Fruit fly (Drosophila melanogaster) whole organism, embryonic: Measurements from ENCODE around the gene CG1847.
A peak's percentile ranks its signal among the peaks of the same experiment; 100 is the strongest.

Experiments
- CG12942 ChIP-seq: fragments of 200-800 bp; sonication (Bioruptor generic); optimal IDR thresholded peaks from 3 replicates; lab custom pipeline; 2016; ENCODE audit warnings: missing biosample characterization, missing genetic modification characterization
- CG13424 ChIP-seq: fragments of 200-800 bp; sonication (Bioruptor generic); optimal IDR thresholded peaks from 2 replicates; lab custom pipeline; 2019; ENCODE audit warnings: missing biosample characterization, mild to moderate bottlenecking, missing genetic modification characterization, moderate library complexity
- CG13894 ChIP-seq: fragments of 200-800 bp; sonication (Bioruptor generic); optimal IDR thresholded peaks from 3 replicates; lab custom pipeline; 2018; ENCODE audit warnings: missing biosample characterization, mild to moderate bottlenecking, missing genetic modification characterization, moderate library complexity
- CG14014 ChIP-seq: fragments of 200-800 bp; sonication (Bioruptor generic); IDR thresholded peaks from 2 replicates; pipeline ENCODE4 v1.3.6; 2022; ENCODE audit warnings: missing biosample characterization, missing genetic modification characterization
- CG15601 ChIP-seq: fragments of 200-800 bp; sonication (Bioruptor generic); optimal IDR thresholded peaks from 3 replicates; lab custom pipeline; 2019; ENCODE audit warnings: missing biosample characterization, mild to moderate bottlenecking, missing genetic modification characterization, moderate library complexity
- CG15696 ChIP-seq: fragments of 200-800 bp; sonication (Bioruptor generic); optimal IDR thresholded peaks from 2 replicates; lab custom pipeline; 2019; ENCODE audit warnings: missing biosample characterization, mild to moderate bottlenecking, missing genetic modification characterization, moderate library complexity
- CG18764 ChIP-seq: fragments of 200-800 bp; sonication (Bioruptor generic); optimal IDR thresholded peaks from 3 replicates; lab custom pipeline; 2016; ENCODE audit warnings: missing biosample characterization, missing genetic modification characterization
- CG2889 ChIP-seq: fragments of 200-800 bp; sonication (Bioruptor generic); IDR thresholded peaks from 3 replicates; pipeline ENCODE4 v1.3.6; 2022; ENCODE audit warnings: missing biosample characterization, missing genetic modification characterization
- CG31224 ChIP-seq: fragments of 200-800 bp; sonication (Bioruptor generic); IDR thresholded peaks from 2 replicates; pipeline ENCODE4 v1.3.6; 2022; ENCODE audit warnings: missing biosample characterization, missing genetic modification characterization
- CG3726 ChIP-seq: fragments of 200-800 bp; sonication (Bioruptor generic); IDR thresholded peaks from 3 replicates; pipeline ENCODE4, ENCODE4 v1.3.6; 2022; ENCODE audit warnings: missing biosample characterization, missing genetic modification characterization
- CG4730 ChIP-seq: fragments of 200-800 bp; sonication (Bioruptor generic); IDR thresholded peaks from 2 replicates; pipeline ENCODE4 v1.3.6; 2022; ENCODE audit warnings: missing biosample characterization, missing genetic modification characterization
- CG7271 ChIP-seq: fragments of 200-800 bp; sonication (Bioruptor generic); optimal IDR thresholded peaks from 2 replicates; lab custom pipeline; 2018; ENCODE audit warnings: missing biosample characterization, mild to moderate bottlenecking, missing genetic modification characterization, moderate library complexity
- CG7357 ChIP-seq: fragments of 200-800 bp; sonication (Bioruptor generic); IDR thresholded peaks from 3 replicates; pipeline ENCODE4 v1.3.6; 2022; ENCODE audit warnings: missing biosample characterization, missing genetic modification characterization
- CG8388 ChIP-seq: fragments of 200-800 bp; sonication (Bioruptor generic); optimal IDR thresholded peaks from 2 replicates; lab custom pipeline; 2019; ENCODE audit warnings: missing biosample characterization, mild to moderate bottlenecking, missing genetic modification characterization, moderate library complexity
- CG8924 ChIP-seq: fragments of 200-800 bp; optimal IDR thresholded peaks from 3 replicates; lab custom pipeline; 2019; ENCODE audit warnings: missing biosample characterization, mild to moderate bottlenecking, missing genetic modification characterization, moderate library complexity
- CG9876 ChIP-seq: fragments of 200-800 bp; sonication (Bioruptor generic); optimal IDR thresholded peaks from 2 replicates; lab custom pipeline; 2016; ENCODE audit warnings: missing biosample characterization, missing genetic modification characterization
- Camta ChIP-seq: fragments of 200-800 bp; sonication (Bioruptor generic); optimal IDR thresholded peaks from 2 replicates; lab custom pipeline; 2016; ENCODE audit warnings: missing biosample characterization, missing genetic modification characterization
- Chrac-16 ChIP-seq: fragments of 200-800 bp; sonication (Bioruptor generic); optimal IDR thresholded peaks from 3 replicates; lab custom pipeline; 2016; ENCODE audit warnings: missing biosample characterization, missing genetic modification characterization
- Dek ChIP-seq: fragments of 200-800 bp; sonication (Bioruptor generic); optimal IDR thresholded peaks from 3 replicates; lab custom pipeline; 2019; ENCODE audit warnings: missing biosample characterization, mild to moderate bottlenecking, missing genetic modification characterization, moderate library complexity
- Dll ChIP-seq: fragments of 200-800 bp; sonication (Bioruptor generic); IDR thresholded peaks from 4 replicates; pipeline ENCODE4 v1.3.6; 2022; ENCODE audit warnings: missing biosample characterization, missing genetic modification characterization; ENCODE audit not compliant: partially characterized antibody
- Dp ChIP-seq: fragments of 200-800 bp; sonication (Bioruptor generic); optimal IDR thresholded peaks from 2 replicates; lab custom pipeline; 2018; ENCODE audit warnings: missing biosample characterization, mild to moderate bottlenecking, missing genetic modification characterization, moderate library complexity
- Drgx ChIP-seq: fragments of 200-800 bp; sonication (Bioruptor generic); IDR thresholded peaks from 2 replicates; pipeline ENCODE4 v1.3.6; 2022; ENCODE audit warnings: missing biosample characterization, missing genetic modification characterization
- Ets97D ChIP-seq: fragments of 200-800 bp; sonication (Bioruptor generic); optimal IDR thresholded peaks from 3 replicates; lab custom pipeline; 2016; ENCODE audit warnings: missing biosample characterization, missing genetic modification characterization
- Nf-YC ChIP-seq: fragments of 200-800 bp; optimal IDR thresholded peaks from 3 replicates; lab custom pipeline; 2019; ENCODE audit warnings: missing biosample characterization, mild to moderate bottlenecking, missing genetic modification characterization, moderate library complexity
- Opbp ChIP-seq: fragments of 200-800 bp; sonication (Bioruptor generic); IDR thresholded peaks from 3 replicates; pipeline ENCODE4 v1.3.6; 2022; ENCODE audit warnings: missing biosample characterization, missing genetic modification characterization; ENCODE audit not compliant: partially characterized antibody
- Optix ChIP-seq: fragments of 200-800 bp; sonication (Bioruptor generic); IDR thresholded peaks from 3 replicates; pipeline ENCODE4 v1.3.6; 2022; ENCODE audit warnings: missing biosample characterization, missing genetic modification characterization
- Ravus ChIP-seq: fragments of 200-800 bp; sonication (Bioruptor generic); IDR thresholded peaks from 2 replicates; pipeline ENCODE4 v1.3.6; 2022; ENCODE audit warnings: missing biosample characterization, missing genetic modification characterization
- Sox102F ChIP-seq: fragments of 200-800 bp; sonication (Bioruptor generic); optimal IDR thresholded peaks from 2 replicates; lab custom pipeline; 2018; ENCODE audit warnings: missing biosample characterization, mild to moderate bottlenecking, missing genetic modification characterization, moderate library complexity
- Vsx1 ChIP-seq: fragments of 200-800 bp; sonication (Bioruptor generic); optimal IDR thresholded peaks from 2 replicates; lab custom pipeline; 2017; ENCODE audit warnings: missing biosample characterization, mild to moderate bottlenecking, missing genetic modification characterization, missing genetic modification reagents
- ac ChIP-seq: fragments of 200-800 bp; sonication (Bioruptor generic); optimal IDR thresholded peaks from 3 replicates; lab custom pipeline; 2017; ENCODE audit warnings: missing biosample characterization, mild to moderate bottlenecking, missing genetic modification characterization
- caup ChIP-seq: fragments of 200-800 bp; sonication (Bioruptor generic); optimal IDR thresholded peaks from 3 replicates; lab custom pipeline; 2017; ENCODE audit warnings: missing biosample characterization, mild to moderate bottlenecking, missing genetic modification characterization, moderate library complexity; ENCODE audit not compliant: severe bottlenecking
- chm ChIP-seq: fragments of 200-800 bp; sonication (Bioruptor generic); IDR thresholded peaks from 2 replicates; pipeline ENCODE4 v1.3.6; 2022; ENCODE audit warnings: missing biosample characterization, missing genetic modification characterization
- ci ChIP-seq: fragments of 200-800 bp; sonication (Bioruptor generic); IDR thresholded peaks from 3 replicates; pipeline ENCODE4 v1.3.6; 2022; ENCODE audit warnings: missing biosample characterization, missing genetic modification characterization
- crp ChIP-seq, 2 experiments: fragments of 200-800 bp; sonication (Bioruptor generic); optimal IDR thresholded peaks; 2 replicates in 1 of 2; 3 replicates in 1 of 2; lab custom pipeline; 2017; ENCODE audit warnings: missing biosample characterization in 2 of 2, missing genetic modification characterization in 2 of 2, mild to moderate bottlenecking in 1 of 2, moderate library complexity in 1 of 2
- dmrt99B ChIP-seq: fragments of 200-800 bp; sonication (Bioruptor generic); optimal IDR thresholded peaks from 2 replicates; lab custom pipeline; 2018; ENCODE audit warnings: missing biosample characterization, mild to moderate bottlenecking, missing genetic modification characterization, moderate library complexity
- dpn ChIP-seq, 2 experiments: fragments of 200-800 bp; sonication (Bioruptor generic); optimal IDR thresholded peaks; 3 replicates each; lab custom pipeline; 2016; ENCODE audit warnings: missing biosample characterization in 2 of 2, missing genetic modification characterization in 2 of 2
- fd96Cb ChIP-seq: fragments of 200-800 bp; sonication (Bioruptor generic); optimal IDR thresholded peaks from 2 replicates; lab custom pipeline; 2018; ENCODE audit warnings: missing biosample characterization, mild to moderate bottlenecking, missing genetic modification characterization, moderate library complexity
- fru ChIP-seq: fragments of >200 bp; optimal IDR thresholded peaks from 2 replicates; lab custom pipeline; 2017
- gcm ChIP-seq: fragments of 200-800 bp; sonication (Bioruptor generic); optimal IDR thresholded peaks from 2 replicates; lab custom pipeline; 2019; ENCODE audit warnings: missing biosample characterization, mild to moderate bottlenecking, missing genetic modification characterization, moderate library complexity
- grn ChIP-seq: fragments of 200-800 bp; sonication (Bioruptor generic); optimal IDR thresholded peaks from 3 replicates; lab custom pipeline; 2017; ENCODE audit warnings: missing biosample characterization, missing genetic modification characterization
- lab ChIP-seq: fragments of 200-800 bp; sonication (Bioruptor generic); optimal IDR thresholded peaks from 3 replicates; lab custom pipeline; 2017; ENCODE audit warnings: missing biosample characterization, missing genetic modification characterization, mild to moderate bottlenecking, moderate library complexity, missing genetic modification reagents
- lmd ChIP-seq: fragments of 200-800 bp; sonication (Bioruptor generic); IDR thresholded peaks from 2 replicates; pipeline ENCODE4 v1.3.6; 2022; ENCODE audit warnings: missing biosample characterization, missing genetic modification characterization
- nom ChIP-seq: fragments of 200-800 bp; sonication (Bioruptor generic); optimal IDR thresholded peaks from 2 replicates; lab custom pipeline; 2017; ENCODE audit warnings: missing biosample characterization, missing genetic modification characterization, mild to moderate bottlenecking, moderate library complexity, missing genetic modification reagents
- repo ChIP-seq: fragments of 200-800 bp; sonication (Bioruptor generic); optimal IDR thresholded peaks from 2 replicates; lab custom pipeline; 2016; ENCODE audit warnings: missing biosample characterization, missing genetic modification characterization
- row ChIP-seq: fragments of 200-800 bp; sonication (Bioruptor generic); IDR thresholded peaks from 3 replicates; pipeline ENCODE4 v1.3.6; 2022; ENCODE audit warnings: missing biosample characterization, missing genetic modification characterization
- schlank ChIP-seq: fragments of 200-800 bp; sonication (Bioruptor generic); optimal IDR thresholded peaks from 2 replicates; lab custom pipeline; 2018; ENCODE audit warnings: missing biosample characterization, mild to moderate bottlenecking, missing genetic modification characterization
- slou ChIP-seq: fragments of 200-800 bp; sonication (Bioruptor generic); optimal IDR thresholded peaks from 3 replicates; lab custom pipeline; 2016; ENCODE audit warnings: missing biosample characterization, missing genetic modification characterization
- ssp ChIP-seq: fragments of 200-800 bp; sonication (Bioruptor generic); IDR thresholded peaks from 2 replicates; pipeline ENCODE4 v1.3.6; 2022; ENCODE audit warnings: missing biosample characterization, missing genetic modification characterization

Gene CG1847

DNA sequence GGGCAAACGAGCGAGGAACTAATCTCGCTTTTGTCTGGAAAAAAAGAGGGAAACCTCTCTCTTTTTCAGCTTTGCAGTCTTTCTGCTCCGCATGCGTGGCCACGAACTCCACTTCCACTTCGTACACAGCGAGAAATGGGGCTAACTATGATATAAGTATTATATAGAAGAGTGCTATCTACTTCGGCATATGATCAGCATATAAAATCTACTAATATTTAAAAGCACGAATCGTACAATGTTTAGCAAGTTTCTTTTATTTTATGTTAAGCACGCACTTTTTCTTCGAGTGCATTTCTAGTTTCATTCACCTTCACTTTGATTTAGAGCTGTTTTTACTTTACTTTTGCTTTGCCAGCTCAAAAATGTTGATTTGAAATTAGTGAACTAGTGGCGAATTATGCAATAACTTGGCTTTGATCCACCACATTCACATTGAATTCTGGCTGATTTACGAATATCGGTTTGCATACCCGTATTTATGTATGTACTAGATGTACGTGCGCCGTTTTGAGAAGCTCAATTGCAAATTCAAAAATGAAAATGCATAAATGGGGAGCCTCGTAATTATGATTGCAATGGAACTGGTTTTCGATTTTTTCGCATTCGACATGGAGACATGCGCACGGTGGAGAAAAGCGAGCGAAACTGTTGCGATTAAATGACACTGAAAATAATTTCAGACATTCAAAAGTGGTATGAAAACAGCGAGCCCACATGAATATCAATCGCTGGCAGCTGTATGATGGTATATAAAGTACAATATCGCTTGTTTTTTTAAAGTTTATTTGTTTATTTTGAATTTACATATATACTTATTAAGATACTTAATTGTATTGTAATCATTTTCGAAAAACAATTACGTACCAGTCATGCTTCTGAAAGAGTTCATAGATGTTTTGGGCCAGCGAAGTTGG, 11.2 kb upstream of the CG1847 start (continued):
- TF ChIP-seq caup (peak; percentile 23), Nf-YC (tag; lab: Kevin White, UChicago) (peak; percentile 49), lab (GFP tag; lab: Kevin White, UChicago) (peak; percentile 70), CG15601 (tag; lab: Kevin White, UChicago) (peak; percentile 87), CG13894 (tag; lab: Kevin White, UChicago) (no peak), Vsx1 (GFP tag; lab: Kevin White, UChicago) (peak; percentile 47), dmrt99B (tag; lab: Kevin White, UChicago) (peak; percentile 93), repo (GFP tag; lab: Kevin White, UChicago) (no peak), CG3726 (GFP tag; lab: Robert Waterston, UW) (0 out of 3 replicates have a peak, but pooled peaks have one; percentile 49), chm (GFP tag; lab: Robert Waterston, UW) (peak; percentile 56), ci (GFP tag; lab: Robert Waterston, UW) (peak; percentile 97), CG18764 (peak; percentile 15), Ravus (GFP tag; lab: Robert Waterston, UW) (peak; percentile 45), CG12942 (GFP tag; lab: Kevin White, UChicago) (peak; percentile 46), schlank (tag; lab: Kevin White, UChicago) (no peak), fd96Cb (tag; lab: Kevin White, UChicago) (peak; percentile 63), gcm (GFP tag; lab: Kevin White, UChicago) (peak; percentile 67), CG31224 (GFP tag; lab: Robert Waterston, UW) (peak; percentile 52), dpn (GFP tag; optimal IDR thresholded peaks at IDR 0.05; lab: Kevin White, UChicago) (peak; percentile 62 to 79), CG14014 (GFP tag; lab: Robert Waterston, UW) (peak; percentile 88), CG7357 (GFP tag; lab: Robert Waterston, UW) (peak; percentile 57; the same call in 1 of the 3 replicates), Dek (peak; percentile 43), CG2889 (GFP tag; lab: Robert Waterston, UW) (0 out of 3 replicates have a peak, but pooled peaks have one; percentile 35), ssp (peak; percentile 62), CG8924 (tag; lab: Kevin White, UChicago) (peak; percentile 74), Chrac-16 (GFP tag; lab: Kevin White, UChicago) (peak; percentile 54), Dp (GFP tag; lab: Kevin White, UChicago) (no peak), CG7271 (tag; lab: Kevin White, UChicago) (no peak), Optix (GFP tag; lab: Robert Waterston, UW) (peak; percentile 58; the same call in 1 of the 3 replicates), Drgx (GFP tag; lab: Robert Waterston, UW) (peak; percentile 96), CG13424 (tag; lab: Kevin White, UChicago) (peak; percentile 77), slou (GFP tag; lab: Kevin White, UChicago) (peak; percentile 49), Sox102F (GFP tag; lab: Kevin White, UChicago) (peak; percentile 84), CG8388 (GFP tag; lab: Kevin White, UChicago) (peak; percentile 71), nom (GFP tag; lab: Kevin White, UChicago) (peak; percentile 86), CG4730 (peak; percentile 79), ac (GFP tag; lab: Kevin White, UChicago) (peak; percentile 12), crp (GFP tag; optimal IDR thresholded peaks at IDR 0.05; lab: Kevin White, UChicago) (no peak), Camta (GFP tag; lab: Kevin White, UChicago) (peak; percentile 81), CG9876 (GFP tag; lab: Kevin White, UChicago) (no peak), lmd (peak; percentile 74), fru (no peak), Ets97D (GFP tag; lab: Kevin White, UChicago) (peak; percentile 52), Dll (GFP tag; lab: Robert Waterston, UW) (no peak), grn (GFP tag; lab: Kevin White, UChicago) (peak; percentile 22), CG15696 (tag; lab: Kevin White, UChicago) (peak; percentile 65), Opbp (GFP tag; lab: Robert Waterston, UW) (no peak), row (GFP tag; lab: Robert Waterston, UW) (peak; percentile 79)
